Worm (Caenorhabditis elegans) whole organism, L4 larva: ENCODE measurements around the gene srx-92.

Experiments used
- ZK337.2 ChIP-seq: fragments of 200-800 bp; sonication (Bioruptor generic); IDR thresholded peaks from 2 replicates; pipeline ENCODE4 v1.3.6; 2022; ENCODE audit warnings: missing genetic modification reagents, missing genetic modification characterization, missing compliant biosample characterization
- ctbp-1 ChIP-seq: fragments of 200-800 bp; sonication (Bioruptor generic); IDR thresholded peaks from 2 replicates; pipeline ENCODE4 v1.3.6; 2022; ENCODE audit warnings: missing genetic modification reagents, missing genetic modification characterization, missing compliant biosample characterization
- daf-8 ChIP-seq: fragments of 200-800 bp; sonication (Bioruptor generic); IDR thresholded peaks from 2 replicates; pipeline ENCODE4 v1.3.6; 2022; ENCODE audit warnings: missing genetic modification characterization, missing compliant biosample characterization
- dmd-6 ChIP-seq: fragments of 200-800 bp; sonication (Bioruptor generic); IDR thresholded peaks from 2 replicates; pipeline ENCODE4 v1.3.6; 2022; ENCODE audit warnings: missing genetic modification reagents, missing genetic modification characterization, missing compliant biosample characterization
- mes-2 ChIP-seq: sonication (generic microtip); optimal IDR thresholded peaks from 2 replicates; lab custom pipeline; 2016; ENCODE audit warnings: missing genotype, mild to moderate bottlenecking, missing genetic modification characterization, missing compliant biosample characterization; ENCODE audit not compliant: poor library complexity, severe bottlenecking
- nhr-10 ChIP-seq: fragments of 150-350 bp; optimal IDR thresholded peaks from 2 replicates; lab custom pipeline; 2014; ENCODE audit warnings: missing biosample characterization, missing genetic modification characterization
- nhr-102 ChIP-seq: sonication (generic microtip); optimal IDR thresholded peaks from 2 replicates; lab custom pipeline; 2016; ENCODE audit warnings: mild to moderate bottlenecking, missing genetic modification characterization, moderate library complexity, missing compliant biosample characterization
- nhr-42 ChIP-seq: fragments of 200-800 bp; sonication (Bioruptor generic); IDR thresholded peaks from 2 replicates; pipeline ENCODE4 v1.3.6; 2022; ENCODE audit warnings: missing genetic modification characterization, missing compliant biosample characterization
- nhr-77 ChIP-seq: fragments of 150-350 bp; optimal IDR thresholded peaks from 2 replicates; lab custom pipeline; 2014; ENCODE audit warnings: missing biosample characterization, missing genetic modification characterization
- php-3 ChIP-seq: fragments of 200-800 bp; sonication (Bioruptor generic); IDR thresholded peaks from 2 replicates; pipeline ENCODE4 v1.3.6; 2022; ENCODE audit warnings: missing genetic modification reagents, missing genetic modification characterization, missing compliant biosample characterization
- sdz-12 ChIP-seq: fragments of 200-800 bp; sonication (Bioruptor generic); optimal IDR thresholded peaks from 2 replicates; lab custom pipeline; 2018; ENCODE audit warnings: mild to moderate bottlenecking, missing genetic modification characterization, missing compliant biosample characterization
- set-16 ChIP-seq: fragments of 200-800 bp; sonication (Bioruptor generic); IDR thresholded peaks from 2 replicates; pipeline ENCODE4 v1.3.6; 2022; ENCODE audit warnings: missing genetic modification reagents, missing genetic modification characterization, missing compliant biosample characterization
- spr-3 ChIP-seq: fragments of 200-800 bp; sonication (Bioruptor generic); optimal IDR thresholded peaks from 2 replicates; lab custom pipeline; 2018; ENCODE audit warnings: mild to moderate bottlenecking, missing genetic modification characterization, missing compliant biosample characterization
- tag-97 ChIP-seq: fragments of 200-800 bp; sonication (Bioruptor generic); IDR thresholded peaks from 2 replicates; pipeline ENCODE4 v1.3.6; 2022; ENCODE audit warnings: missing genetic modification characterization, missing compliant biosample characterization
- unc-39 ChIP-seq: sonication (generic microtip); optimal IDR thresholded peaks from 2 replicates; lab custom pipeline; 2017; ENCODE audit warnings: missing biosample characterization, missing genetic modification characterization
- ztf-11 ChIP-seq: fragments of 150-350 bp; optimal IDR thresholded peaks from 2 replicates; lab custom pipeline; 2014; ENCODE audit warnings: missing biosample characterization, missing genetic modification characterization

srx-92 gene

ce11 chrV:7274992-7275391 is 50.2 kb downstream of the srx-92 start, which contains the start of gene C13A2.10:
C13A2.10 (minus strand) TSS chrV:7275092.
- TF ChIP-seq dmd-6 (no peak), nhr-10 (tag; lab: Kevin White, UChicago) (no peak), nhr-102 (tag; lab: Kevin White, UChicago) (no peak), ctbp-1 (GFP tag; lab: Robert Waterston, UW) (no peak), daf-8 (GFP tag; lab: Robert Waterston, UW) (no peak), tag-97 (GFP tag; lab: Robert Waterston, UW) (no peak), unc-39 (no peak), spr-3 (GFP tag; lab: Kevin White, UChicago) (no peak), ZK337.2 (GFP tag; lab: Robert Waterston, UW) (no peak), nhr-42 (GFP tag; lab: Robert Waterston, UW) (no peak), sdz-12 (GFP tag; lab: Kevin White, UChicago) (no peak), mes-2 (tag; lab: Kevin White, UChicago) (no peak), set-16 (GFP tag; lab: Robert Waterston, UW) (no peak), php-3 (GFP tag; lab: Robert Waterston, UW) (no peak), nhr-77 (tag; lab: Kevin White, UChicago) (no peak), ztf-11 (tag; lab: Kevin White, UChicago) (no peak)
